Worm (Caenorhabditis elegans) whole organism, L4/young adult: ENCODE measurements around the gene F58A4.1.

Experiments used
- dao-5 ChIP-seq: sonication (generic microtip); optimal IDR thresholded peaks from 2 replicates; lab custom pipeline; 2016; ENCODE audit warnings: missing genotype, missing genetic modification characterization, moderate library complexity, missing compliant biosample characterization
- him-1 ChIP-seq: sonication (generic microtip); optimal IDR thresholded peaks from 2 replicates; lab custom pipeline; 2016; ENCODE audit warnings: missing genotype, missing genetic modification reagents, missing genetic modification characterization, missing compliant biosample characterization

DNA sequence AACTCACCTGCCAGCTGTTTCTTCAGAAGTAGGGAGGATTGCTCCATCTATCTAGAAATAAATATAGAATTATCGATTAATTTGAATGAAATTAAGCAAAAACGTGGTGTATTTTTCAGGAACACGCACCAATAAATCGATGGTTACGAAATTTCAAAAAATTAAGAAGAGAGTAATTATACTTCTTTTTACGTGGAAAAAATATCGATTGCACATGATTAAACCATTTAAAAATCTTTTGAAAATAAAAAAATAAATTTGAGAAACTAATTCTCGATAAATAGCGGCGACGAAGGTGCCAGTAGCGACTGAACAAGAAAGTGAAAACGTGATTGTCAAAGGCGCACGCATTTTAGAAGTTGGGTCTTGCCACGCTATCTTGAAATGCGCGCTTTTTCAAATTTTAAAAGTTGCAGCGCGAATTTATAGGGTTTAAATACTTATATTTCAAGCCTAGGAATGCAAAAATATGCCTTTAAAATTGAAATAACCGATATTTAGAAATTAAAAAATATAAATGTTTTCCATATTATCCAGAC lies 32.9 kb downstream of the F58A4.1 start, which contains the start of gene ubc-7:
- TF ChIP-seq him-1 (tag; lab: Kevin White, UChicago): no peak
- no peak for TF ChIP-seq dao-5 (tag; lab: Kevin White, UChicago)
